Worm (Caenorhabditis elegans) whole organism, early embryonic: ENCODE measurements around the gene C53C11.2.

ENCODE experiments used
- B0310.2 ChIP-seq: sonication (generic microtip); optimal IDR thresholded peaks from 2 replicates; lab custom pipeline; 2016; ENCODE audit warnings: mild to moderate bottlenecking, missing genetic modification characterization, missing compliant biosample characterization
- F13C5.2 ChIP-seq: sonication (generic microtip); optimal IDR thresholded peaks from 2 replicates; lab custom pipeline; 2017; ENCODE audit warnings: mild to moderate bottlenecking, missing genetic modification characterization, inconsistent platforms, missing compliant biosample characterization
- aly-1 ChIP-seq: sonication (generic microtip); optimal IDR thresholded peaks from 2 replicates; lab custom pipeline; 2016; ENCODE audit warnings: missing genetic modification characterization, missing compliant biosample characterization
- ama-1 ChIP-seq: fragments of 150-350 bp; optimal IDR thresholded peaks from 2 replicates; lab custom pipeline; 2014
- ceh-13 ChIP-seq: fragments of 200-800 bp; sonication (Bioruptor generic); optimal IDR thresholded peaks from 2 replicates; lab custom pipeline; 2018; ENCODE audit warnings: mild to moderate bottlenecking, missing genetic modification characterization, missing compliant biosample characterization
- ceh-36 ChIP-seq: sonication (generic microtip); optimal IDR thresholded peaks from 2 replicates; lab custom pipeline; 2016; ENCODE audit warnings: missing genetic modification characterization, inconsistent platforms, missing compliant biosample characterization
- ets-7 ChIP-seq: sonication (generic microtip); optimal IDR thresholded peaks from 2 replicates; lab custom pipeline; 2016; ENCODE audit warnings: missing genotype, missing genetic modification characterization, missing compliant biosample characterization
- flt-1 ChIP-seq: fragments of 200-800 bp; sonication (Bioruptor generic); IDR thresholded peaks from 2 replicates; pipeline ENCODE4 v1.3.6; 2022; ENCODE audit warnings: missing genetic modification characterization, missing compliant biosample characterization
- hmbx-1 ChIP-seq: sonication (generic microtip); optimal IDR thresholded peaks from 2 replicates; lab custom pipeline; 2016; ENCODE audit warnings: mild to moderate bottlenecking, missing genetic modification characterization, missing compliant biosample characterization
- hmg-4 ChIP-seq: fragments of 200-800 bp; sonication (Bioruptor generic); optimal IDR thresholded peaks from 2 replicates; lab custom pipeline; 2018; ENCODE audit warnings: mild to moderate bottlenecking, missing genetic modification characterization, missing compliant biosample characterization
- hnd-1 ChIP-seq: sonication (generic microtip); optimal IDR thresholded peaks from 2 replicates; lab custom pipeline; 2016; ENCODE audit warnings: missing genetic modification characterization, missing compliant biosample characterization
- pes-1 ChIP-seq: fragments of 200-800 bp; sonication (Bioruptor generic); IDR thresholded peaks from 2 replicates; pipeline ENCODE4 v1.3.6; 2022; ENCODE audit warnings: missing genetic modification reagents, missing genetic modification characterization, missing compliant biosample characterization
- scrt-1 ChIP-seq: fragments of 200-800 bp; sonication (Bioruptor generic); IDR thresholded peaks from 2 replicates; pipeline ENCODE4 v1.3.6; 2022; ENCODE audit warnings: missing genetic modification characterization, missing compliant biosample characterization
- sea-1 ChIP-seq: fragments of 200-800 bp; sonication (Bioruptor generic); conservative IDR thresholded peaks from 2 replicates; pipeline ENCODE4 v1.3.6; 2022; ENCODE audit warnings: missing genetic modification characterization, missing compliant biosample characterization
- tbx-11 ChIP-seq: fragments of 200-800 bp; sonication (Bioruptor generic); IDR thresholded peaks from 2 replicates; pipeline ENCODE4 v1.3.6; 2022; ENCODE audit warnings: missing genetic modification characterization, missing compliant biosample characterization
- tbx-37 ChIP-seq: fragments of 200-800 bp; sonication (Bioruptor generic); conservative IDR thresholded peaks from 2 replicates; pipeline ENCODE4 v1.3.6; 2022; ENCODE audit warnings: missing genetic modification reagents, missing genetic modification characterization, missing compliant biosample characterization
- tra-4 ChIP-seq: sonication (generic microtip); optimal IDR thresholded peaks from 2 replicates; lab custom pipeline; 2017; ENCODE audit warnings: missing genetic modification characterization, missing compliant biosample characterization

Gene C53C11.2

DNA sequence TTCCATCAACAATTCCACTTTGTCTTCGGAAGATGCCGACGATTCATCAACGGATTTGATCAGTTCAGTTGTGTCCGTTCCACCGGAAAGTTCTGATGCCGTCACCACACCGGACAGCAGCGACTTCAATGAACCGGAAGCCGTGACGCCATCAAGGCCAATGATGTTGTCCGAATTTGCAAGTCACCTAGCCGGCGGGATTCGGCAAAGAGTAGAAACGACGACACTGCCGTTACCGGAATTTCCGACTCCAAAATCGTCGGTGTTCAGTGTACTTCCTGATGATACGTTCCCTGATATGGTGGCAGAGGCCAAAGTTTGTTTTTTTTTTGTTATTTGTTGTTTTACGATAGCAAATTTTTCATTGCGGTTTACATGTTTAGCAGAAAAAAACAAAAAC lies 27.1 kb downstream of the C53C11.2 start:
- TF ChIP-seq F13C5.2 (tag; lab: Kevin White, UChicago): no peak
- TF ChIP-seq hmg-4 (GFP tag; lab: Kevin White, UChicago): no peak
- TF ChIP-seq tbx-37: no peak
- TF ChIP-seq ama-1 (lab: Kevin White, UChicago): no peak
- TF ChIP-seq sea-1 (GFP tag; lab: Robert Waterston, UW): no peak
- TF ChIP-seq ceh-36 (tag; lab: Kevin White, UChicago): no peak
- no peak for TF ChIP-seq tra-4
- TF ChIP-seq hnd-1: no peak
- no peak for TF ChIP-seq aly-1
- no peak for TF ChIP-seq pes-1
- TF ChIP-seq flt-1 (GFP tag; lab: Robert Waterston, UW): no peak
- TF ChIP-seq ceh-13 (GFP tag; lab: Kevin White, UChicago): no peak
- TF ChIP-seq hmbx-1 (tag; lab: Kevin White, UChicago): no peak

DNA sequence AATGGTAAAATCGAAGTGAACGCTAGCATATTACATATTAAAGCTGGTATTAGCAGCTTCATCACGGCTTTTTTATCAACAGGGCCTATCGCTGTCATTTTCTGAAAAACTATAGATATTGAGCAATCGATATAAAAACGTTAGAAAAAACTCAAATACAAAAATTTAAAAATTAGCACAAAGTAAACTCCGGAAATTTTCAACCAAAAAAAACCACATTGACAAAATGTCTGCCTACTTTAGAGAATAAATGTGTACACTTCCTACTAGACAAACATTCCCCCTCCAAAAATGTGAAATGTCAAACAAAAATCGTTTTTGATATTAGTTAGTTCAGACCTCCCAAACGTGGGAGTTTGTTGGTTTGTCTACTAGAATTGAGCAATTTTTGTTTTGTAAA lies 32.1 kb downstream of the C53C11.2 start, which contains the start of gene mfsd-10:
Gene mfsd-10, minus strand, starts transcription at position 101 of the 400 bp plus-strand sequence.
- TF ChIP-seq hnd-1 (no peak), F13C5.2 (tag; lab: Kevin White, UChicago) (no peak), ama-1 (lab: Kevin White, UChicago) (no peak), ets-7 (tag; lab: Kevin White, UChicago) (no peak), ceh-36 (tag; lab: Kevin White, UChicago) (no peak), flt-1 (GFP tag; lab: Robert Waterston, UW) (no peak), B0310.2 (no peak), tbx-37 (no peak), sea-1 (GFP tag; lab: Robert Waterston, UW) (no peak), hmg-4 (GFP tag; lab: Kevin White, UChicago) (no peak), tbx-11 (no peak), tra-4 (no peak), hmbx-1 (tag; lab: Kevin White, UChicago) (no peak), scrt-1 (GFP tag; lab: Robert Waterston, UW) (no peak), aly-1 (no peak), ceh-13 (GFP tag; lab: Kevin White, UChicago) (no peak), pes-1 (no peak)

- TF ChIP-seq scrt-1 (GFP tag; lab: Robert Waterston, UW): no peak
- no peak for TF ChIP-seq hmbx-1 (tag; lab: Kevin White, UChicago)
- no peak for TF ChIP-seq tra-4
- TF ChIP-seq flt-1 (GFP tag; lab: Robert Waterston, UW): no peak
- TF ChIP-seq tbx-37: no peak
- TF ChIP-seq hmg-4 (GFP tag; lab: Kevin White, UChicago): no peak
Observed at ce11 chrX:17369514-17369913, 33.1 kb downstream of the C53C11.2 start.

- TF ChIP-seq hmbx-1 (tag; lab: Kevin White, UChicago): no peak
- no peak for TF ChIP-seq tbx-11
- no peak for TF ChIP-seq tbx-37
Observed at ce11 chrX:17373955-17374354, 37.5 kb downstream of the C53C11.2 start.

- TF ChIP-seq hnd-1 (no peak), hmbx-1 (tag; lab: Kevin White, UChicago) (no peak), tbx-37 (no peak), tbx-11 (no peak), hmg-4 (GFP tag; lab: Kevin White, UChicago) (no peak), tra-4 (no peak), scrt-1 (GFP tag; lab: Robert Waterston, UW) (no peak), ceh-13 (GFP tag; lab: Kevin White, UChicago) (no peak)
Observed at ce11 chrX:17374534-17374933, 38.1 kb downstream of the C53C11.2 start, which contains the start of gene F10D7.3. F10D7.3 (minus strand) TSS chrX:17374634.

DNA sequence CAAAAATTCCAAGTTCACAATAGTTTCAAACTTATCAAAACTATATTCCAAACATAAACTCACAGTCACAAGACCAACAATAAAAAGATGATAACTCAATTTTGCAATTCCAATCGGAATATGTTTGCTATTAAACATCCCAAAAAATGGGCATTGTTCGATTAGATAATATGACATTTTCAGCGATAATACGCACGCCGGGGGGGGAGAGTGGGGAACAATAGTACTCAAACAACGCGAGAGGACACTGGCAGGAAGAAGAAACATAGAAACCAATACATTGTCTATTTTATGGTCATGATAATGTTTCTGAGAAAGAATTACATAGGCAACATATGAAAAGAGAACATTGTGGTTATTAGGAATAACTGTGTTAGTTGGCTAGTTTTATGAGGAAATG lies 39.4 kb downstream of the C53C11.2 start:
- TF ChIP-seq hmbx-1 (tag; lab: Kevin White, UChicago) (no peak), ceh-13 (GFP tag; lab: Kevin White, UChicago) (no peak), tra-4 (no peak)

DNA sequence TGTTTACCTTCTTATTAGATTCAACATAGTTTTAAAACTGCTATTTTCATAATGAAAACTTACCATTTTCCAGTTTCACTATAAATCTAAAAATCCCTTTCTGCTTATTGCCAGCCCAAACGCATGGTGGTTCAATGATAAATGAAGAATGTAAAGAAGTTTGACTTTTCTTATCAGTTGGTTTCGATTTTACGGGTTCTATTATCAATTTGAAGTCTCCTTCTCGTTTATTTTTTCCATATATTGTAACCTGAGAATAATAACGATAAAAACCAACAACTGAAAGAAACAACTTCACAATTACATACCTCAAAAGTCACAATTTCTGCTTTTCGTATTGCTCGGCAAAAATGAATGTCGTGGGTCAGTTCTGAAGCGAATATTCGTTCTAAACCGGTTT lies 42.6 kb downstream of the C53C11.2 start:
- TF ChIP-seq tbx-37: no peak
- TF ChIP-seq F13C5.2 (tag; lab: Kevin White, UChicago): no peak
- TF ChIP-seq ama-1 (lab: Kevin White, UChicago): no peak
- no peak for TF ChIP-seq scrt-1 (GFP tag; lab: Robert Waterston, UW)
- no peak for TF ChIP-seq ceh-36 (tag; lab: Kevin White, UChicago)
- no peak for TF ChIP-seq tbx-11
- no peak for TF ChIP-seq hmbx-1 (tag; lab: Kevin White, UChicago)
- TF ChIP-seq hnd-1: no peak
- no peak for TF ChIP-seq ets-7 (tag; lab: Kevin White, UChicago)
- no peak for TF ChIP-seq sea-1 (GFP tag; lab: Robert Waterston, UW)
- TF ChIP-seq B0310.2: no peak
- no peak for TF ChIP-seq tra-4

DNA sequence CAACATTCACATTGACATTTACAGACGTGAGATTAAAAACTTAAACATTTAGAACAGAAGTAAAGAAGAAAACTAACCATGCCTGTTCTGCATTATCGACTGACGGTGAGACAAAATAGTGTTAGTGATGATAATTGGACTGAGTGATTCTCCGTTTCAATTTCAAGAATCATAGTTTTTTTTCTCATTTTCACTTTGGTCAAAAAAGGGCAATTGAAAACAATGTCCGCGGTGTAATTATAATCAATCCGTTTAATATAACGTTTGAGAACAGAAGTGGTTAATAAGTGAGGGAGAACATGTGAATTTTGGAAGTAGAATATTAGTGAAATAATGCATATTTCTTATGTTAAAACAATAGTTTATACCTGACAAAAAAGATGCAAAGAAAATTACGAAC lies 43.2 kb downstream of the C53C11.2 start, which contains the start of gene F10D7.10:
Gene F10D7.10, minus strand, starts transcription at position 101 of the 400 bp plus-strand sequence.
- TF ChIP-seq tra-4 (no peak), tbx-37 (no peak), hmg-4 (GFP tag; lab: Kevin White, UChicago) (no peak), F13C5.2 (tag; lab: Kevin White, UChicago) (no peak), tbx-11 (no peak), B0310.2 (no peak), hmbx-1 (tag; lab: Kevin White, UChicago) (no peak), aly-1 (no peak), flt-1 (GFP tag; lab: Robert Waterston, UW) (no peak), ceh-13 (GFP tag; lab: Kevin White, UChicago) (no peak), ceh-36 (tag; lab: Kevin White, UChicago) (no peak), sea-1 (GFP tag; lab: Robert Waterston, UW) (no peak), pes-1 (no peak), ama-1 (lab: Kevin White, UChicago) (no peak), hnd-1 (no peak)
